Worm (Caenorhabditis elegans): ENCODE results near the gene B0285.3.
A peak's percentile ranks its signal among the peaks of the same experiment; 100 is the strongest.

Gene B0285.3

ce11 chrIII:4380835-4381234, 37.7 kb upstream of the B0285.3 start (continued):
- TF ChIP-seq hlh-17 (GFP tag; optimal IDR thresholded peaks at IDR 0.05; ENCODE audit: borderline replicate concordance): no peak
- peak; percentile 42 for TF ChIP-seq mep-1 (tag; optimal IDR thresholded peaks at IDR 0.05)
- no peak for TF ChIP-seq unc-130 (tag; optimal IDR thresholded peaks at IDR 0.05)
- TF ChIP-seq ceh-8 (GFP tag; optimal IDR thresholded peaks at IDR 0.05): no peak
- no peak for TF ChIP-seq mdl-1 (tag; optimal IDR thresholded peaks at IDR 0.05)
- TF ChIP-seq C34B4.2 (tag; optimal IDR thresholded peaks at IDR 0.05): no peak
- TF ChIP-seq F16B12.6 (tag; optimal IDR thresholded peaks at IDR 0.05): peak; percentile 78
- TF ChIP-seq ama-1 (optimal IDR thresholded peaks at IDR 0.05): no peak
- peak in 1 of 3 experiments; percentile 43 for TF ChIP-seq dpl-1 (GFP tag; optimal IDR thresholded peaks at IDR 0.05)
- TF ChIP-seq blmp-1 (tag; optimal IDR thresholded peaks at IDR 0.05): no peak
- TF ChIP-seq sup-37 (GFP tag; optimal IDR thresholded peaks at IDR 0.05): no peak
- TF ChIP-seq zag-1 (tag; optimal IDR thresholded peaks at IDR 0.05): no peak
- TF ChIP-seq ztf-11 (tag; optimal IDR thresholded peaks at IDR 0.05): no peak
- TF ChIP-seq nhr-84 (tag; optimal IDR thresholded peaks at IDR 0.05): no peak
- no peak for TF ChIP-seq Y116A8C.19 (tag; optimal IDR thresholded peaks at IDR 0.05; ENCODE audit: borderline replicate concordance)
- no peak for TF ChIP-seq ets-5 (GFP tag; IDR thresholded peaks at IDR 0.05)

- no peak for TF ChIP-seq fkh-10 (GFP tag; optimal IDR thresholded peaks at IDR 0.05)
- no peak for TF ChIP-seq lsy-2 (tag; optimal IDR thresholded peaks at IDR 0.05)
- no peak for TF ChIP-seq fkh-4 (tag; optimal IDR thresholded peaks at IDR 0.05; ENCODE audit: borderline replicate concordance)
- TF ChIP-seq zip-4 (GFP tag; optimal IDR thresholded peaks at IDR 0.05): no peak
- no peak for TF ChIP-seq mdl-1 (tag; optimal IDR thresholded peaks at IDR 0.05)
- TF ChIP-seq ces-1 (GFP tag; optimal IDR thresholded peaks at IDR 0.05): no peak
- no peak for TF ChIP-seq unc-30 (tag; optimal IDR thresholded peaks at IDR 0.05)
- TF ChIP-seq C04F5.9 (tag; optimal IDR thresholded peaks at IDR 0.05): no peak
- no peak for TF ChIP-seq snpc-4 (tag; optimal IDR thresholded peaks at IDR 0.05)
- TF ChIP-seq hlh-4 (tag; optimal IDR thresholded peaks at IDR 0.05): no peak
- no peak for TF ChIP-seq efl-3 (GFP tag; optimal IDR thresholded peaks at IDR 0.05)
- TF ChIP-seq unc-130 (tag; optimal IDR thresholded peaks at IDR 0.05): no peak
- TF ChIP-seq blmp-1 (tag; optimal IDR thresholded peaks at IDR 0.05): no peak
Measured at ce11 chrIII:4379717-4380116, 36.6 kb upstream of the B0285.3 start, which contains the start of gene B0284.3. Gene B0284.3, minus strand, starts transcription at chrIII:4379817.

ce11 chrIII:4378600-4379293, 35.6 kb upstream of the B0285.3 start:
- TF ChIP-seq lsy-2 (tag; optimal IDR thresholded peaks at IDR 0.05): peak; percentile 30 to 65
- 0 out of 2 replicates have a peak, but pooled peaks have one; percentile 28 for TF ChIP-seq grh-1 (GFP tag; IDR thresholded peaks at IDR 0.05)
- TF ChIP-seq lin-35 (GFP tag; optimal IDR thresholded peaks at IDR 0.05): peak in 1 of 2 experiments; percentile 21
- peak; percentile 23 for TF ChIP-seq tbx-2 (tag; optimal IDR thresholded peaks at IDR 0.05)
- TF ChIP-seq snu-23 (GFP tag; optimal IDR thresholded peaks at IDR 0.05): peak; percentile 52
- peak in 1 of 3 experiments; percentile 5 for TF ChIP-seq dpl-1 (GFP tag; optimal IDR thresholded peaks at IDR 0.05)
- peak; percentile 13 for TF ChIP-seq pax-3 (tag; optimal IDR thresholded peaks at IDR 0.05)
- peak in 1 of 2 experiments; percentile 1 for TF ChIP-seq mdl-1 (tag; optimal IDR thresholded peaks at IDR 0.05)
- peak; percentile 81 for TF ChIP-seq nhr-19 (GFP tag; conservative IDR thresholded peaks at IDR 0.05)
- TF ChIP-seq elt-3 (tag; optimal IDR thresholded peaks at IDR 0.05): peak in 1 of 6 experiments; percentile 17
- TF ChIP-seq nhr-47 (tag; optimal IDR thresholded peaks at IDR 0.05): peak; percentile 56
- peak in 1 of 2 experiments; percentile 38 for TF ChIP-seq efl-1 (optimal IDR thresholded peaks at IDR 0.05)
- TF ChIP-seq efl-1 (GFP tag; optimal IDR thresholded peaks at IDR 0.05 in 1 of 2): peak in 1 of 2 experiments; percentile 61
- TF ChIP-seq fkh-8 (tag; optimal IDR thresholded peaks at IDR 0.05): peak; percentile 29
- TF ChIP-seq C16A3.4 (tag; optimal IDR thresholded peaks at IDR 0.05): peak; percentile 23
- TF ChIP-seq lir-3 (tag; optimal IDR thresholded peaks at IDR 0.05; ENCODE audit: poor library complexity): peak; percentile 8
- peak; percentile 56 for TF ChIP-seq nhr-85 (tag)
- TF ChIP-seq mep-1 (tag; optimal IDR thresholded peaks at IDR 0.05): peak; percentile 50
- peak; percentile 48; the same call in 1 of the 2 replicates for TF ChIP-seq ceh-88 (GFP tag; IDR thresholded peaks at IDR 0.05)
- peak; percentile 62 for TF ChIP-seq nhr-71 (tag; optimal IDR thresholded peaks at IDR 0.05)
- TF ChIP-seq xbp-1 (tag; optimal IDR thresholded peaks at IDR 0.05): peak; percentile 25
- TF ChIP-seq irx-1 (tag; optimal IDR thresholded peaks at IDR 0.05): peak; percentile 19
- peak; percentile 28 for TF ChIP-seq blmp-1 (tag; optimal IDR thresholded peaks at IDR 0.05)
- TF ChIP-seq nhr-90 (tag; optimal IDR thresholded peaks at IDR 0.05; ENCODE audit: poor library complexity): peak; percentile 56
- peak; percentile 30 for TF ChIP-seq aly-2 (tag; optimal IDR thresholded peaks at IDR 0.05)
- peak; percentile 28 for TF ChIP-seq rnt-1 (tag; optimal IDR thresholded peaks at IDR 0.05)
- TF ChIP-seq isw-1 (GFP tag; IDR thresholded peaks at IDR 0.05): peak; percentile 8; the same call in 1 of the 2 replicates

All from whole organism, L1 larva.